Worm (Caenorhabditis elegans): ENCODE results near the gene F44A6.4.

ce11 chrX:10184708-10185107, 30.6 kb downstream of the F44A6.4 start:
- TF ChIP-seq nhr-12 (tag; optimal IDR thresholded peaks at IDR 0.05) (no peak), nhr-76 (tag; optimal IDR thresholded peaks at IDR 0.05) (no peak), blmp-1 (tag; optimal IDR thresholded peaks at IDR 0.05) (no peak), elt-3 (tag; optimal IDR thresholded peaks at IDR 0.05) (no peak), snpc-4 (tag; optimal IDR thresholded peaks at IDR 0.05) (no peak), lsy-2 (tag; optimal IDR thresholded peaks at IDR 0.05) (no peak), ceh-39 (tag; optimal IDR thresholded peaks at IDR 0.05) (no peak), ztf-11 (tag; optimal IDR thresholded peaks at IDR 0.05) (no peak), unc-62 (GFP tag; optimal IDR thresholded peaks at IDR 0.05) (no peak), unc-39 (tag; optimal IDR thresholded peaks at IDR 0.05) (no peak), lin-13 (tag; optimal IDR thresholded peaks at IDR 0.05) (no peak), M03D4.4 (tag; optimal IDR thresholded peaks at IDR 0.05) (no peak)

Measured in whole organism, mixed stage, embryonic.